Fruit fly (Drosophila melanogaster): ENCODE data around the gene CG46387.

DNA sequence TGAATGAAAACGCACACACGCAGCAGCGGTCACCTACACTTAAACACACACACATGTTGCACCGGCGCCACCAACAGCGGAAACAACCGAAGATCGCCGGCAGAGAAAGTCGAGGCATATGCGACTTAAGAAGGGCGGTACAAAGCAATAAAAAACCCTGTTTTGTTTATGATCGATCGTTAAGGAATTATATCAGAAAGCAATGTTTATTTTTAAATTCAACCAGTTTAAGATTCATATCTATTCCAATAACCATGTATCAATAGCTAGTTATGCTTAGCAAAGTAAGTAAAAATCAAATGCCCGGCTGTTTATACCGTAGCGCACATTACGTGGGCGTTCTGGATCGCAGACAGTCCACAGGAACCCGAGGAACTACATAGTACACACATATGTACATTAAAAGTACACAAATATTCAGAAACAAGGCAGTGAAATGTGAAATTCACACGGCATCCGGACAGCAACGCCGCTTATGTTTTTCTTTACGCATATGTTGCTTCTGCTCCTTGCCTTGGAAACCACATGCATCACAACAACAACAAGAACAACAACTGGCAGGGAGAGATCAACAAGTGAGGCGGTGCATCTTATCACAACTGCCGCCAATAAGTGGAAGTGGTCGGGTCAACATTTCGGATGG lies 42.5 kb upstream of the CG46387 start:
- TF ChIP-seq CG8478 (optimal IDR thresholded peaks at IDR 0.05) (no peak), CTCF (optimal IDR thresholded peaks at IDR 0.05) (no peak)

Data from S2 (cell line).